Worm (Caenorhabditis elegans) whole organism, L4 larva: Measurements from ENCODE around the gene srz-70.

Experiments
- fos-1 ChIP-seq: fragments of 150-350 bp; optimal IDR thresholded peaks from 2 replicates; lab custom pipeline; 2014; ENCODE audit warnings: missing biosample characterization, missing genetic modification characterization
- mep-1 ChIP-seq: fragments of 150-350 bp; sonication (generic microtip); optimal IDR thresholded peaks from 3 replicates; lab custom pipeline; 2014; ENCODE audit warnings: missing biosample characterization, missing genetic modification characterization
- nhr-10 ChIP-seq: fragments of 150-350 bp; optimal IDR thresholded peaks from 2 replicates; lab custom pipeline; 2014; ENCODE audit warnings: missing biosample characterization, missing genetic modification characterization
- nhr-111 ChIP-seq: fragments of 200-800 bp; sonication (Bioruptor generic); optimal IDR thresholded peaks from 2 replicates; lab custom pipeline; 2018; ENCODE audit warnings: mild to moderate bottlenecking, missing genetic modification characterization, missing compliant biosample characterization
- nhr-25 ChIP-seq: sonication (generic microtip); optimal IDR thresholded peaks from 2 replicates; lab custom pipeline; 2017; ENCODE audit warnings: missing genetic modification characterization, mild to moderate bottlenecking, missing compliant biosample characterization, antibody characterized with exemption, moderate library complexity, borderline replicate concordance; ENCODE audit not compliant: insufficient read depth
- nhr-76 ChIP-seq: fragments of 150-350 bp; optimal IDR thresholded peaks from 2 replicates; lab custom pipeline; 2014; ENCODE audit warnings: missing biosample characterization, missing genetic modification characterization
- spr-3 ChIP-seq: fragments of 200-800 bp; sonication (Bioruptor generic); optimal IDR thresholded peaks from 2 replicates; lab custom pipeline; 2018; ENCODE audit warnings: mild to moderate bottlenecking, missing genetic modification characterization, missing compliant biosample characterization
- ztf-11 ChIP-seq: fragments of 150-350 bp; optimal IDR thresholded peaks from 2 replicates; lab custom pipeline; 2014; ENCODE audit warnings: missing biosample characterization, missing genetic modification characterization

- no peak for TF ChIP-seq nhr-111 (GFP tag; lab: Kevin White, UChicago)
- no peak for TF ChIP-seq nhr-76 (tag; lab: Kevin White, UChicago)
- no peak for TF ChIP-seq fos-1
- no peak for TF ChIP-seq ztf-11 (tag; lab: Kevin White, UChicago)
- no peak for TF ChIP-seq nhr-25 (tag; lab: Kevin White, UChicago)
- TF ChIP-seq nhr-10 (tag; lab: Kevin White, UChicago), result no peak
- TF ChIP-seq mep-1 (tag; lab: Kevin White, UChicago), result no peak
- TF ChIP-seq spr-3 (GFP tag; lab: Kevin White, UChicago), result no peak
Measured at ce11 chrIV:3442513-3442912, 36.3 kb downstream of the srz-70 start.
